Worm (Caenorhabditis elegans) whole organism, late embryonic: ENCODE results near the gene C01G6.3.

Experiments used
- C38D4.7 ChIP-seq: fragments of 200-800 bp; sonication (Bioruptor generic); optimal IDR thresholded peaks from 2 replicates; lab custom pipeline; 2018; ENCODE audit warnings: mild to moderate bottlenecking, missing genetic modification characterization, moderate library complexity, missing compliant biosample characterization
- F13H6.1 ChIP-seq: sonication (generic microtip); optimal IDR thresholded peaks from 2 replicates; lab custom pipeline; 2016; ENCODE audit warnings: missing genetic modification characterization, missing compliant biosample characterization
- K09A11.1 ChIP-seq: sonication (generic microtip); optimal IDR thresholded peaks from 2 replicates; lab custom pipeline; 2017; ENCODE audit warnings: antibody characterized with exemption, mild to moderate bottlenecking, missing genetic modification characterization, missing compliant biosample characterization; ENCODE audit not compliant: insufficient read depth
- T23F11.4 ChIP-seq: fragments of 200-800 bp; sonication (Bioruptor generic); optimal IDR thresholded peaks from 2 replicates; lab custom pipeline; 2018; ENCODE audit warnings: mild to moderate bottlenecking, missing genetic modification characterization, missing compliant biosample characterization
- Y22D7AL.16 ChIP-seq: sonication (generic microtip); optimal IDR thresholded peaks from 2 replicates; lab custom pipeline; 2016; ENCODE audit warnings: missing genetic modification characterization, missing compliant biosample characterization
- ahr-1 ChIP-seq: sonication (generic microtip); optimal IDR thresholded peaks from 2 replicates; lab custom pipeline; 2016; ENCODE audit warnings: missing genetic modification characterization, missing compliant biosample characterization
- ama-1 ChIP-seq: fragments of 150-350 bp; optimal IDR thresholded peaks from 2 replicates; lab custom pipeline; 2014
- ceh-18 ChIP-seq: sonication (generic microtip); optimal IDR thresholded peaks from 2 replicates; lab custom pipeline; 2016; ENCODE audit warnings: missing genetic modification characterization, missing compliant biosample characterization
- ceh-2 ChIP-seq: sonication (generic microtip); optimal IDR thresholded peaks from 2 replicates; lab custom pipeline; 2016; ENCODE audit warnings: missing genotype, missing genetic modification characterization, missing compliant biosample characterization
- ceh-30 ChIP-seq: fragments of 150-350 bp; optimal IDR thresholded peaks from 2 replicates; lab custom pipeline; 2014; ENCODE audit warnings: missing biosample characterization, missing genetic modification characterization
- ceh-31 ChIP-seq: sonication (generic microtip); optimal IDR thresholded peaks from 2 replicates; lab custom pipeline; 2016; ENCODE audit warnings: missing genetic modification characterization, missing compliant biosample characterization
- ceh-34 ChIP-seq: sonication (generic microtip); optimal IDR thresholded peaks from 2 replicates; lab custom pipeline; 2016; ENCODE audit warnings: mild to moderate bottlenecking, missing genetic modification characterization, missing compliant biosample characterization
- ceh-45 ChIP-seq: fragments of 200-800 bp; sonication (Bioruptor generic); IDR thresholded peaks from 2 replicates; pipeline ENCODE4 v1.3.6; 2022; ENCODE audit warnings: missing genetic modification reagents, missing genetic modification characterization, missing compliant biosample characterization
- ceh-48 ChIP-seq: sonication (generic microtip); optimal IDR thresholded peaks from 2 replicates; lab custom pipeline; 2016; ENCODE audit warnings: missing genetic modification characterization, inconsistent platforms, missing compliant biosample characterization
- ceh-6 ChIP-seq: fragments of 200-800 bp; sonication (Bioruptor generic); optimal IDR thresholded peaks from 2 replicates; lab custom pipeline; 2018; ENCODE audit warnings: mild to moderate bottlenecking, missing genetic modification characterization, missing compliant biosample characterization
- dmd-4 ChIP-seq: sonication (generic microtip); optimal IDR thresholded peaks from 2 replicates; lab custom pipeline; 2016; ENCODE audit warnings: borderline replicate concordance, missing genetic modification characterization, missing compliant biosample characterization
- dve-1 ChIP-seq: sonication (generic microtip); optimal IDR thresholded peaks from 2 replicates; lab custom pipeline; 2017; ENCODE audit warnings: antibody characterized with exemption, mild to moderate bottlenecking, missing genetic modification characterization, missing compliant biosample characterization
- elt-2 ChIP-seq: sonication (generic microtip); optimal IDR thresholded peaks from 2 replicates; lab custom pipeline; 2016; ENCODE audit warnings: missing genetic modification reagents, missing genetic modification characterization, missing compliant biosample characterization
- elt-4 ChIP-seq: sonication (generic microtip); optimal IDR thresholded peaks from 2 replicates; lab custom pipeline; 2016; ENCODE audit warnings: missing genetic modification characterization, missing compliant biosample characterization
- ets-4 ChIP-seq: sonication (generic microtip); optimal IDR thresholded peaks from 2 replicates; lab custom pipeline; 2016; ENCODE audit warnings: missing genetic modification characterization, missing compliant biosample characterization
- eyg-1 ChIP-seq: sonication (generic microtip); optimal IDR thresholded peaks from 2 replicates; lab custom pipeline; 2016; ENCODE audit warnings: missing genotype, missing genetic modification characterization, missing compliant biosample characterization
- gmeb-2 ChIP-seq: sonication (generic microtip); optimal IDR thresholded peaks from 2 replicates; lab custom pipeline; 2016; ENCODE audit warnings: missing genetic modification characterization, inconsistent platforms, missing compliant biosample characterization
- hlh-30 ChIP-seq: sonication (generic microtip); optimal IDR thresholded peaks from 2 replicates; lab custom pipeline; 2017; ENCODE audit warnings: antibody characterized with exemption, missing genetic modification characterization, missing compliant biosample characterization; ENCODE audit not compliant: insufficient read depth
- hlh-6 ChIP-seq: sonication (generic microtip); optimal IDR thresholded peaks from 2 replicates; lab custom pipeline; 2016; ENCODE audit warnings: missing genotype, missing genetic modification characterization, missing compliant biosample characterization
- lim-6 ChIP-seq: sonication (generic microtip); optimal IDR thresholded peaks from 2 replicates; lab custom pipeline; 2016; ENCODE audit warnings: missing genetic modification characterization, missing compliant biosample characterization
- nfya-1 ChIP-seq: sonication (generic microtip); optimal IDR thresholded peaks from 2 replicates; lab custom pipeline; 2017; ENCODE audit warnings: missing genetic modification characterization, mild to moderate bottlenecking, missing compliant biosample characterization, antibody characterized with exemption, moderate library complexity
- npax-4 ChIP-seq: sonication (generic microtip); optimal IDR thresholded peaks from 2 replicates; lab custom pipeline; 2016; ENCODE audit warnings: missing genetic modification characterization, missing compliant biosample characterization
- pax-1 ChIP-seq: fragments of 150-350 bp; optimal IDR thresholded peaks from 2 replicates; lab custom pipeline; 2014; ENCODE audit warnings: missing biosample characterization, missing genetic modification characterization
- pros-1 ChIP-seq: fragments of 150-350 bp; optimal IDR thresholded peaks from 2 replicates; lab custom pipeline; 2014; ENCODE audit warnings: missing biosample characterization, missing genetic modification reagents, missing genetic modification characterization
- ref-2 ChIP-seq: sonication (generic microtip); optimal IDR thresholded peaks from 2 replicates; lab custom pipeline; 2016; ENCODE audit warnings: missing genetic modification characterization, missing compliant biosample characterization
- rnt-1 ChIP-seq: sonication (generic microtip); optimal IDR thresholded peaks from 2 replicates; lab custom pipeline; 2016; ENCODE audit warnings: missing genetic modification characterization, missing compliant biosample characterization
- sdc-2 ChIP-seq: sonication (generic microtip); optimal IDR thresholded peaks from 2 replicates; lab custom pipeline; 2016; ENCODE audit warnings: missing genotype, missing genetic modification characterization, missing compliant biosample characterization
- sox-2 ChIP-seq: fragments of 200-800 bp; sonication (Bioruptor generic); IDR thresholded peaks from 2 replicates; pipeline ENCODE4 v1.3.6; 2022; ENCODE audit warnings: missing genetic modification reagents, missing genetic modification characterization, missing compliant biosample characterization
- syd-9 ChIP-seq: sonication (generic microtip); optimal IDR thresholded peaks from 2 replicates; lab custom pipeline; 2016; ENCODE audit warnings: mild to moderate bottlenecking, missing genetic modification characterization, moderate library complexity, missing compliant biosample characterization
- tbx-2 ChIP-seq: sonication (generic microtip); optimal IDR thresholded peaks from 2 replicates; lab custom pipeline; 2016; ENCODE audit warnings: missing genetic modification characterization, missing compliant biosample characterization
- unc-3 ChIP-seq, 2 experiments: fragments of 200-800 bp in 1 of 2; sonication (Bioruptor generic) in 1 of 2; sonication (generic microtip) in 1 of 2; conservative IDR thresholded peaks in 1 of 2; optimal IDR thresholded peaks in 1 of 2; 2 replicates each; pipeline versions ENCODE4 v1.3.6 to Lab custom; 2016 to 2022; ENCODE audit warnings: missing compliant biosample characterization in 2 of 2, missing genetic modification characterization in 2 of 2, missing genetic modification reagents in 1 of 2
- unc-42 ChIP-seq: sonication (generic microtip); optimal IDR thresholded peaks from 2 replicates; lab custom pipeline; 2016; ENCODE audit warnings: missing genotype, missing genetic modification characterization, missing compliant biosample characterization
- unc-55 ChIP-seq: sonication (generic microtip); optimal IDR thresholded peaks from 2 replicates; lab custom pipeline; 2017; ENCODE audit warnings: missing biosample characterization, missing genetic modification reagents, missing genetic modification characterization
- unc-86 ChIP-seq: sonication (generic microtip); optimal IDR thresholded peaks from 2 replicates; lab custom pipeline; 2016; ENCODE audit warnings: missing genetic modification characterization, missing compliant biosample characterization

C01G6.3 gene

DNA sequence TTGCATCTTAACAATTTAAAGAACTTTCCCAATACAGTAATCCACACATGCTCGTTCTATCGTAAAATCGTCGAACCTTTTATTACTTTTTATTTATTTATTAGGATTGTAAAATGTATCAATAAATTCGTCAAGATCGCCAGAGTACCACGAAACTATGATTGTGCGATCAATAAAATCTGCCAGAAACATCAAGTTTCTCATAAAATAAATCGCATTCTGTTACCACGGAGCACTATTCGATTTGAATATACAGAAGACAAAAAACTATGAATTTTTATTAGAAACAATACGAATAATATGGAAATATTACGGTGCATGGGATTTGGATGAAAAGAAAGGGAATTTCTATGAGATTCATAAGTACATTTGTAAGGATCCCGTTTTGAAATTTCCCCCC is 2.9 kb upstream of the C01G6.3 start, which contains the start of gene C01G6.2:
Gene C01G6.2, plus strand, starts transcription at position 301 of the 400 bp plus-strand sequence.
- TF ChIP-seq gmeb-2 (tag; lab: Kevin White, UChicago) (no peak), eyg-1 (tag; lab: Kevin White, UChicago) (no peak)

DNA sequence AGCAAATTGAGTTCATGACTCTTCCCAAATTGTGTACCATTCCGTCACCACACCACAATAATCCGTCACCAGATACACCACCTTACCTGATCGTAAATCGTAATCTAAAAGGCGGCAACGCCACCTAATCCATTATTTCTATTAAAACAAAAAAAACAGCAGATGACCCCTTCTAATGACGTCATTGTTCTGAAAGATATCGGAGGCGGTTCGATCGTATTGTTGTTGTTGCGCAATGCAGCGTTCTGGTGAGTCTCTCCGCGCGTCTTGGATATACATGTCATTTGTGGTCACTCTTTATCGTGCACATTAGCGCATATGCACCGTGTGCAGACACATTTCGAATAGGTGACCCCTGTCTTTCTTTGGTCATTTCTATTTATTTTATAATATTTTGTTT is 705 bp upstream of the C01G6.3 start:
- TF ChIP-seq syd-9 (tag; lab: Kevin White, UChicago) (no peak), tbx-2 (tag; lab: Kevin White, UChicago) (peak; percentile 45), sox-2 (GFP tag; lab: Robert Waterston, UW) (no peak)
- TF ChIP-seq, all 69 proteins: peak for 1

DNA sequence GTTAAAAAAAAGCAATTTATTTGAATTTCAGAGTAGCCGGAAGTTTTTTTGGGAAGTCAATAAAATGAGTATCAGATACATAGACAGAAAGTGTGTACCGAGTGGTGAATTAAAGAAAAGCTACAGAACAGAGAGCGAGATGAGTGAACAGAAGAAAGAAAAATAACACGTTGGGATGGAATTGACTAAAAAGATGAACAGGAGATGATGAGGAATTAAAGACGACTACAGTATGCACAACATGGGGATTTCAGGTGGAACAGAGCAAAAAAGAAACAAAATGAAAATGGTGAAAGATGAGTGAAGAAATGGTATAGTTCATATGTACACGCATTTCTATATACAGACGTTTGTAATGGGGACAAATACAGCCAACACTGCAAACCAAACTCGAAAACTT is 1.6 kb downstream of the C01G6.3 start:
- no peak for TF ChIP-seq elt-2 (tag; lab: Kevin White, UChicago)
- no peak for TF ChIP-seq dmd-4 (tag; lab: Kevin White, UChicago)
- TF ChIP-seq sdc-2 (tag; lab: Kevin White, UChicago), result no peak
- no peak for TF ChIP-seq ahr-1 (tag; lab: Kevin White, UChicago)
- TF ChIP-seq unc-86 (tag; lab: Kevin White, UChicago), result no peak
- no peak for TF ChIP-seq ceh-48 (tag; lab: Kevin White, UChicago)
- TF ChIP-seq T23F11.4 (GFP tag; lab: Kevin White, UChicago), result no peak
- no peak for TF ChIP-seq ceh-6 (GFP tag; lab: Kevin White, UChicago)
- TF ChIP-seq unc-3 (GFP tag; conservative IDR thresholded peaks at IDR 0.05; lab: Robert Waterston, UW), result no peak
- TF ChIP-seq unc-3 (tag; optimal IDR thresholded peaks at IDR 0.05; lab: Kevin White, UChicago), result no peak
- TF ChIP-seq hlh-30 (tag; lab: Kevin White, UChicago), result no peak
- no peak for TF ChIP-seq rnt-1 (tag; lab: Kevin White, UChicago)
- TF ChIP-seq pros-1, result no peak
- no peak for TF ChIP-seq hlh-6 (tag; lab: Kevin White, UChicago)
- no peak for TF ChIP-seq ets-4 (tag; lab: Kevin White, UChicago)
- TF ChIP-seq npax-4, result no peak
- TF ChIP-seq ceh-45 (GFP tag; lab: Robert Waterston, UW), result no peak
- no peak for TF ChIP-seq C38D4.7 (GFP tag; lab: Kevin White, UChicago)
- TF ChIP-seq, all 69 proteins: peak for 0

DNA sequence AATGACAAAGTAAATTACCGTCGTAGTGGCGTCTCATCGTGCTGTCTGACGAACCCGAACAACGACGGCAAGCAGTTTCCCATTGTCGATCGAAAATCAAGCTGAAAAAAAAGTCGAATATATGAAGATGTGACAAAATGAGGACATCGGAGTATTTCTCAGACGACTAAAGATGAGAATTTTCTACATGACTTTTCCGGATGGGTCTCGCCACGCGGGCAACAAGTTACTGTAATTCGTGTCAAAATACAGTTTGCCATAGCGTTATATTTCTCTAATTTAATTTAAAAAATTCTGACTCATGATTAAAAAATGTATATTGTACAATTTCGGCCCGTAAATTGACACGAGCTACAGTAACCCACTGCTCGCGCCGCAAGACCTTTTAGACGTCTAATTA is 3.3 kb downstream of the C01G6.3 start, which contains the start of gene C01G6.4:
Gene C01G6.4, minus strand, starts transcription at position 101 of the 400 bp plus-strand sequence.
- TF ChIP-seq nfya-1 (tag; lab: Kevin White, UChicago) (no peak), ceh-2 (tag; lab: Kevin White, UChicago) (no peak), ceh-34 (tag; lab: Kevin White, UChicago) (no peak), pax-1 (no peak), pros-1 (no peak), rnt-1 (tag; lab: Kevin White, UChicago) (no peak), ama-1 (lab: Kevin White, UChicago) (no peak), syd-9 (tag; lab: Kevin White, UChicago) (no peak), eyg-1 (tag; lab: Kevin White, UChicago) (no peak), unc-3 (GFP tag; conservative IDR thresholded peaks at IDR 0.05; lab: Robert Waterston, UW) (no peak), unc-3 (tag; optimal IDR thresholded peaks at IDR 0.05; lab: Kevin White, UChicago) (no peak), hlh-6 (tag; lab: Kevin White, UChicago) (no peak)
- TF ChIP-seq, all 69 proteins: peak for 0

DNA sequence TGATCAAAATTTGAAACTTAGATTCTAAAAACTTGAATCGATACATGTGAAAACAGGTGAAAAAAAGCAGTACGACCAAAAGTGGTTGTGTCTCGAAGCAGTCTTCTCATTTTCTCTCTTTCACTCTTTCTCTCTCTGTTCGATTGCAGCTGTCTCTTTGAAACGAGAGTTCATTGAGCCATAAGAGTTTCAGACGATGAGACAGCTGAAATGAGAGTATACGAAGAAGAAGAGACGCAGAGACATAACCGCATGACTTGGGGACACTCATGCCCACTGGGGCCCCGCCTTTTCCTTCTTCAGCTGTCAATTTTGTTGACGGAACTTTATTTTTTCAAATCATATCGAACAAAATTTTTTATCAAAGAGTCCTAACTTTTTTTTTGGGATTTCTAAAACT is 4.3 kb downstream of the C01G6.3 start:
- TF ChIP-seq rnt-1 (tag; lab: Kevin White, UChicago) (peak; percentile 37), hlh-30 (tag; lab: Kevin White, UChicago) (peak; percentile 98), ref-2 (tag; lab: Kevin White, UChicago) (peak; percentile 33), F13H6.1 (tag; lab: Kevin White, UChicago) (no peak), unc-55 (GFP tag; lab: Kevin White, UChicago) (peak; percentile 91), ceh-34 (tag; lab: Kevin White, UChicago) (peak; percentile 39), unc-42 (tag; lab: Kevin White, UChicago) (peak; percentile 50), elt-2 (tag; lab: Kevin White, UChicago) (peak; percentile 27), Y22D7AL.16 (tag; lab: Kevin White, UChicago) (no peak), K09A11.1 (tag; lab: Kevin White, UChicago) (no peak), lim-6 (no peak), pros-1 (peak; percentile 55), ceh-18 (tag; lab: Kevin White, UChicago) (peak; percentile 67), tbx-2 (tag; lab: Kevin White, UChicago) (peak; percentile 53), ceh-30 (no peak), elt-4 (no peak), ceh-31 (peak; percentile 73), dve-1 (tag; lab: Kevin White, UChicago) (peak; percentile 2), nfya-1 (tag; lab: Kevin White, UChicago) (peak; percentile 81), npax-4 (no peak)
